Worm (Caenorhabditis elegans): ENCODE results near the gene R13D11.3.

DNA sequence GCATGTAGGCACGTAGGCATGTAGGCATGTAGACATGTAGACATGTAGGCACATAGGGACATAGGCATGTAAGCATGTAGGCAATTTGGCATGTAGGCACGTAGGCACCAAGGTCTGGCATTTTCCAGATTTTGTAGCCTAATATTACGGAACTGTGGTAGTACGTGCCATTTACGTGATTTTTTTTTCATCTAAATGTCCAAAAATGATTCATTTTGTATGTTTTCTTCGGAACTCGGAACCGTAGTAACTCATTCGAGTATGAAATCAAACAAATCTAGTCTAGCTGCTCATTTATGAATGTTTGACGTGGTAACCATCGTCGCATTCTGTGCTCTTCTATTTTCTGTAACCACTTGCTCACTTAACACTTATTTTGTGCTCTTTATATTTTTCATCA is 36.5 kb upstream of the R13D11.3 start, which contains the start of gene srbc-59:
- no peak for TF ChIP-seq unc-39 (tag; optimal IDR thresholded peaks at IDR 0.05)
- no peak for TF ChIP-seq nhr-76 (tag; optimal IDR thresholded peaks at IDR 0.05)
- no peak for TF ChIP-seq nhr-2 (tag; optimal IDR thresholded peaks at IDR 0.05)
- TF ChIP-seq ztf-11 (tag; optimal IDR thresholded peaks at IDR 0.05) = no peak
- no peak for TF ChIP-seq unc-62 (GFP tag; optimal IDR thresholded peaks at IDR 0.05)
- no peak for TF ChIP-seq nhr-12 (tag; optimal IDR thresholded peaks at IDR 0.05)
- no peak for TF ChIP-seq lin-13 (tag; optimal IDR thresholded peaks at IDR 0.05)
- TF ChIP-seq mls-2 (tag; optimal IDR thresholded peaks at IDR 0.05) = no peak
- no peak for TF ChIP-seq nhr-28 (tag; optimal IDR thresholded peaks at IDR 0.05)
- TF ChIP-seq elt-3 (tag; optimal IDR thresholded peaks at IDR 0.05) = no peak
- no peak for TF ChIP-seq pha-4 (tag; optimal IDR thresholded peaks at IDR 0.05)
- no peak for TF ChIP-seq nhr-237 (tag; optimal IDR thresholded peaks at IDR 0.05)
- TF ChIP-seq blmp-1 (tag; optimal IDR thresholded peaks at IDR 0.05) = no peak
- TF ChIP-seq ces-1 (GFP tag; optimal IDR thresholded peaks at IDR 0.05) = no peak
